Worm (Caenorhabditis elegans) whole organism, late embryonic: ENCODE data around the gene rpb-11.

Experiments used
- C08G9.2 ChIP-seq: sonication (generic microtip); optimal IDR thresholded peaks from 2 replicates; lab custom pipeline; 2016; ENCODE audit warnings: mild to moderate bottlenecking, missing genetic modification characterization, moderate library complexity, missing compliant biosample characterization
- F13H6.1 ChIP-seq: sonication (generic microtip); optimal IDR thresholded peaks from 2 replicates; lab custom pipeline; 2016; ENCODE audit warnings: missing genetic modification characterization, missing compliant biosample characterization
- K02D7.2 ChIP-seq: sonication (generic microtip); optimal IDR thresholded peaks from 2 replicates; lab custom pipeline; 2017; ENCODE audit warnings: mild to moderate bottlenecking, missing genetic modification characterization, missing compliant biosample characterization
- K09A11.1 ChIP-seq: sonication (generic microtip); optimal IDR thresholded peaks from 2 replicates; lab custom pipeline; 2017; ENCODE audit warnings: antibody characterized with exemption, mild to moderate bottlenecking, missing genetic modification characterization, missing compliant biosample characterization; ENCODE audit not compliant: insufficient read depth
- T23F11.4 ChIP-seq: fragments of 200-800 bp; sonication (Bioruptor generic); optimal IDR thresholded peaks from 2 replicates; lab custom pipeline; 2018; ENCODE audit warnings: mild to moderate bottlenecking, missing genetic modification characterization, missing compliant biosample characterization
- Y22D7AL.16 ChIP-seq: sonication (generic microtip); optimal IDR thresholded peaks from 2 replicates; lab custom pipeline; 2016; ENCODE audit warnings: missing genetic modification characterization, missing compliant biosample characterization
- ceh-14 ChIP-seq: sonication (generic microtip); optimal IDR thresholded peaks from 2 replicates; lab custom pipeline; 2016; ENCODE audit warnings: missing genotype, missing genetic modification characterization, missing compliant biosample characterization
- ceh-18 ChIP-seq: sonication (generic microtip); optimal IDR thresholded peaks from 2 replicates; lab custom pipeline; 2016; ENCODE audit warnings: missing genetic modification characterization, missing compliant biosample characterization
- ceh-19 ChIP-seq: fragments of 200-800 bp; sonication (Bioruptor generic); optimal IDR thresholded peaks from 2 replicates; lab custom pipeline; 2018; ENCODE audit warnings: mild to moderate bottlenecking, missing genetic modification characterization, missing compliant biosample characterization
- ceh-2 ChIP-seq: sonication (generic microtip); optimal IDR thresholded peaks from 2 replicates; lab custom pipeline; 2016; ENCODE audit warnings: missing genotype, missing genetic modification characterization, missing compliant biosample characterization
- ceh-22 ChIP-seq: sonication (generic microtip); optimal IDR thresholded peaks from 2 replicates; lab custom pipeline; 2017; ENCODE audit warnings: missing biosample characterization, missing genetic modification characterization
- ceh-31 ChIP-seq: sonication (generic microtip); optimal IDR thresholded peaks from 2 replicates; lab custom pipeline; 2016; ENCODE audit warnings: missing genetic modification characterization, missing compliant biosample characterization
- ceh-34 ChIP-seq: sonication (generic microtip); optimal IDR thresholded peaks from 2 replicates; lab custom pipeline; 2016; ENCODE audit warnings: mild to moderate bottlenecking, missing genetic modification characterization, missing compliant biosample characterization
- ceh-48 ChIP-seq: sonication (generic microtip); optimal IDR thresholded peaks from 2 replicates; lab custom pipeline; 2016; ENCODE audit warnings: missing genetic modification characterization, inconsistent platforms, missing compliant biosample characterization
- dmd-4 ChIP-seq: sonication (generic microtip); optimal IDR thresholded peaks from 2 replicates; lab custom pipeline; 2016; ENCODE audit warnings: borderline replicate concordance, missing genetic modification characterization, missing compliant biosample characterization
- elt-4 ChIP-seq: sonication (generic microtip); optimal IDR thresholded peaks from 2 replicates; lab custom pipeline; 2016; ENCODE audit warnings: missing genetic modification characterization, missing compliant biosample characterization
- ets-4 ChIP-seq: sonication (generic microtip); optimal IDR thresholded peaks from 2 replicates; lab custom pipeline; 2016; ENCODE audit warnings: missing genetic modification characterization, missing compliant biosample characterization
- fkh-6 ChIP-seq: sonication (generic microtip); optimal IDR thresholded peaks from 2 replicates; lab custom pipeline; 2016; ENCODE audit warnings: missing genetic modification characterization, missing compliant biosample characterization
- gmeb-2 ChIP-seq: sonication (generic microtip); optimal IDR thresholded peaks from 2 replicates; lab custom pipeline; 2016; ENCODE audit warnings: missing genetic modification characterization, inconsistent platforms, missing compliant biosample characterization
- hlh-13 ChIP-seq: fragments of 200-800 bp; sonication (Bioruptor generic); optimal IDR thresholded peaks from 2 replicates; lab custom pipeline; 2018; ENCODE audit warnings: mild to moderate bottlenecking, missing genetic modification characterization, missing compliant biosample characterization
- hlh-15 ChIP-seq: sonication (generic microtip); optimal IDR thresholded peaks from 2 replicates; lab custom pipeline; 2016; ENCODE audit warnings: missing genetic modification characterization, missing compliant biosample characterization
- hlh-30 ChIP-seq: sonication (generic microtip); optimal IDR thresholded peaks from 2 replicates; lab custom pipeline; 2017; ENCODE audit warnings: antibody characterized with exemption, missing genetic modification characterization, missing compliant biosample characterization; ENCODE audit not compliant: insufficient read depth
- hlh-8 ChIP-seq: sonication (generic microtip); optimal IDR thresholded peaks from 2 replicates; lab custom pipeline; 2016; ENCODE audit warnings: missing genotype, missing genetic modification characterization, missing compliant biosample characterization
- lim-6 ChIP-seq: sonication (generic microtip); optimal IDR thresholded peaks from 2 replicates; lab custom pipeline; 2016; ENCODE audit warnings: missing genetic modification characterization, missing compliant biosample characterization
- lin-11 ChIP-seq: fragments of 200-800 bp; sonication (Bioruptor generic); optimal IDR thresholded peaks from 2 replicates; lab custom pipeline; 2018; ENCODE audit warnings: mild to moderate bottlenecking, missing genetic modification characterization, missing compliant biosample characterization
- mec-3 ChIP-seq: sonication (generic microtip); optimal IDR thresholded peaks from 2 replicates; lab custom pipeline; 2016; ENCODE audit warnings: borderline replicate concordance, missing genetic modification characterization, missing compliant biosample characterization
- nfya-1 ChIP-seq: sonication (generic microtip); optimal IDR thresholded peaks from 2 replicates; lab custom pipeline; 2017; ENCODE audit warnings: missing genetic modification characterization, mild to moderate bottlenecking, missing compliant biosample characterization, antibody characterized with exemption, moderate library complexity
- nhr-11 ChIP-seq: fragments of 150-350 bp; optimal IDR thresholded peaks from 2 replicates; lab custom pipeline; 2014; ENCODE audit warnings: missing biosample characterization, missing genetic modification characterization
- nhr-232 ChIP-seq: sonication (generic microtip); optimal IDR thresholded peaks from 2 replicates; lab custom pipeline; 2016; ENCODE audit warnings: missing genetic modification characterization, missing compliant biosample characterization
- pag-3 ChIP-seq: sonication (generic microtip); optimal IDR thresholded peaks from 2 replicates; lab custom pipeline; 2016; ENCODE audit warnings: missing compliant biosample characterization, missing genetic modification characterization, borderline replicate concordance
- pat-9 ChIP-seq: fragments of 200-800 bp; sonication (Bioruptor generic); optimal IDR thresholded peaks from 2 replicates; lab custom pipeline; 2018; ENCODE audit warnings: mild to moderate bottlenecking, missing genetic modification characterization, moderate library complexity, missing compliant biosample characterization
- sdc-2 ChIP-seq: sonication (generic microtip); optimal IDR thresholded peaks from 2 replicates; lab custom pipeline; 2016; ENCODE audit warnings: missing genotype, missing genetic modification characterization, missing compliant biosample characterization
- sox-2 ChIP-seq: fragments of 200-800 bp; sonication (Bioruptor generic); IDR thresholded peaks from 2 replicates; pipeline ENCODE4 v1.3.6; 2022; ENCODE audit warnings: missing genetic modification reagents, missing genetic modification characterization, missing compliant biosample characterization
- sox-4 ChIP-seq: sonication (generic microtip); optimal IDR thresholded peaks from 2 replicates; lab custom pipeline; 2017; ENCODE audit warnings: mild to moderate bottlenecking, missing genetic modification characterization, inconsistent platforms, missing compliant biosample characterization
- syd-9 ChIP-seq: sonication (generic microtip); optimal IDR thresholded peaks from 2 replicates; lab custom pipeline; 2016; ENCODE audit warnings: mild to moderate bottlenecking, missing genetic modification characterization, moderate library complexity, missing compliant biosample characterization
- unc-3 ChIP-seq, 2 experiments: fragments of 200-800 bp in 1 of 2; sonication (Bioruptor generic) in 1 of 2; sonication (generic microtip) in 1 of 2; conservative IDR thresholded peaks in 1 of 2; optimal IDR thresholded peaks in 1 of 2; 2 replicates each; pipeline versions ENCODE4 v1.3.6 to Lab custom; 2016 to 2022; ENCODE audit warnings: missing compliant biosample characterization in 2 of 2, missing genetic modification characterization in 2 of 2, missing genetic modification reagents in 1 of 2
- ztf-16 ChIP-seq: sonication (generic microtip); optimal IDR thresholded peaks from 2 replicates; lab custom pipeline; 2017; ENCODE audit warnings: missing genetic modification characterization, missing compliant biosample characterization

rpb-11 gene

DNA sequence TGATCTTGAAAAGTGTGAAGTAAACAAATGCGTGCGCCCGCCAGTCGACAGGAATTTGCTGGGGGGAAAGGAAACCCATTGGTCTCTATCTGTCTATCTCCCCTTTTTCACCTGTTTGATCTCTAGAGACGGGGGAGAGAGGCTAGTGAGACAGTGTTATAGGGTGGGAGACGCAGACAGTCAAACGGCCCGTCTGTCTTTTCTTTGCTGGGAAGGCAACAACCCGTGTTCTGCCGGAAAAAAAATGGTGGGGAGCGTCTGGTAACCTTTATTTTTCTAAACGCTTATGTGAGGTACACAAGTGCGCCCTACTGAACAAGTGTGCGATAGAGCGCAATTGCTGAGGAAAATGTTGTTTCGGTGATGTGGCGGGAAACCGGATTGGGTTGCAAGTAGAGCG lies 9.4 kb upstream of the rpb-11 start (continued):
- TF ChIP-seq sdc-2 (tag; lab: Kevin White, UChicago) (peak; percentile 34), hlh-15 (tag; lab: Kevin White, UChicago) (no peak), sox-4 (no peak), pat-9 (tag; lab: Kevin White, UChicago) (no peak), nhr-11 (tag; lab: Kevin White, UChicago) (no peak), ceh-18 (tag; lab: Kevin White, UChicago) (peak; percentile 62), hlh-30 (tag; lab: Kevin White, UChicago) (peak; percentile 49), Y22D7AL.16 (no peak), nfya-1 (peak; percentile 58), ceh-22 (no peak), ets-4 (tag; lab: Kevin White, UChicago) (no peak)
- TF ChIP-seq, all 69 proteins: peak for 12

- TF ChIP-seq lim-6 (tag; lab: Kevin White, UChicago) (no peak), C08G9.2 (tag; lab: Kevin White, UChicago) (no peak), T23F11.4 (GFP tag; lab: Kevin White, UChicago) (no peak), lin-11 (tag; lab: Kevin White, UChicago) (no peak), gmeb-2 (tag; lab: Kevin White, UChicago) (no peak), ceh-31 (no peak), ceh-2 (tag; lab: Kevin White, UChicago) (no peak), elt-4 (tag; lab: Kevin White, UChicago) (no peak), hlh-30 (tag; lab: Kevin White, UChicago) (no peak), F13H6.1 (tag; lab: Kevin White, UChicago) (no peak), ceh-14 (tag; lab: Kevin White, UChicago) (no peak), mec-3 (tag; lab: Kevin White, UChicago) (no peak), nhr-11 (tag; lab: Kevin White, UChicago) (no peak), syd-9 (tag; lab: Kevin White, UChicago) (no peak), sox-4 (no peak), ceh-19 (GFP tag; lab: Kevin White, UChicago) (no peak)
Measured at ce11 chrII:14051474-14051934, 8.4 kb upstream of the rpb-11 start.

ce11 chrII:14052204-14052603 lies 7.7 kb upstream of the rpb-11 start, which contains the start of gene daf-5:
Gene daf-5 (minus strand): TSS chrII:14052304.
- TF ChIP-seq dmd-4 (no peak), ceh-2 (tag; lab: Kevin White, UChicago) (no peak), ceh-31 (no peak), K09A11.1 (tag; lab: Kevin White, UChicago) (no peak), hlh-8 (no peak), ceh-48 (tag; lab: Kevin White, UChicago) (no peak), nfya-1 (no peak), sox-2 (GFP tag; lab: Robert Waterston, UW) (no peak), pag-3 (no peak), K02D7.2 (tag; lab: Kevin White, UChicago) (no peak), nhr-232 (tag; lab: Kevin White, UChicago) (no peak), hlh-13 (GFP tag; lab: Kevin White, UChicago) (no peak), ceh-34 (tag; lab: Kevin White, UChicago) (no peak), fkh-6 (no peak), ztf-16 (tag; lab: Kevin White, UChicago) (no peak), unc-3 (GFP tag; conservative IDR thresholded peaks at IDR 0.05; lab: Robert Waterston, UW) (no peak), unc-3 (tag; optimal IDR thresholded peaks at IDR 0.05; lab: Kevin White, UChicago) (no peak)
